Fruit fly (Drosophila melanogaster): ENCODE measurements around the gene tkv.
A peak's percentile ranks its signal among the peaks of the same experiment; 100 is the strongest.

tkv gene

dm6 chr2L:5266092-5266491 lies 5.1 kb downstream of the tkv start, which contains the start of gene Cyp4ac2:
TSS of gene Cyp4ac2 (plus strand) at chr2L:5266392.
- TF ChIP-seq usp (GFP tag; optimal IDR thresholded peaks at IDR 0.05) (no peak), CG8478 (optimal IDR thresholded peaks at IDR 0.05) (no peak), Dll (optimal IDR thresholded peaks at IDR 0.05) (no peak), pan (optimal IDR thresholded peaks at IDR 0.05) (no peak), psq (optimal IDR thresholded peaks at IDR 0.05) (no peak), EcR (GFP tag; optimal IDR thresholded peaks at IDR 0.05) (no peak)

DNA sequence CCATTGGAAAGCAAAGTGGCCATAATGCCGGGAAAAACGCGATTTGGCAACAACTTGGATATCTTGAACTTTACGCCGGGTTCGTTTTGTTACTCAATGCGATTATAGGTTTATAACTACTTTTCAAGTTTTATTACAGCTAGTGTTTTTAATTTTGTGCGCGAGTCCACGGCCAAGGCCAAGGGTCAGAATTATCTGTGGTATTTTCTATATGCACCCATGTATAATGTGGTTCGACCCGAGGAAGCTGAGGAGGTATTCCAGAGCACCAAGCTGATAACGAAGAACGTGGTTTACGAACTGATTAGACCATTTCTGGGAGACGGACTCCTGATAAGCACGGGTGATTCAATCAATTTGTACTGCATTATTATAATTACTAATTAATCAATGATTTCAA lies 7.0 kb downstream of the tkv start:
- no peak for TF ChIP-seq usp (GFP tag; optimal IDR thresholded peaks at IDR 0.05)
- no peak for TF ChIP-seq pan (optimal IDR thresholded peaks at IDR 0.05)
- no peak for TF ChIP-seq EcR (GFP tag; optimal IDR thresholded peaks at IDR 0.05)
- TF ChIP-seq psq (optimal IDR thresholded peaks at IDR 0.05) = no peak

DNA sequence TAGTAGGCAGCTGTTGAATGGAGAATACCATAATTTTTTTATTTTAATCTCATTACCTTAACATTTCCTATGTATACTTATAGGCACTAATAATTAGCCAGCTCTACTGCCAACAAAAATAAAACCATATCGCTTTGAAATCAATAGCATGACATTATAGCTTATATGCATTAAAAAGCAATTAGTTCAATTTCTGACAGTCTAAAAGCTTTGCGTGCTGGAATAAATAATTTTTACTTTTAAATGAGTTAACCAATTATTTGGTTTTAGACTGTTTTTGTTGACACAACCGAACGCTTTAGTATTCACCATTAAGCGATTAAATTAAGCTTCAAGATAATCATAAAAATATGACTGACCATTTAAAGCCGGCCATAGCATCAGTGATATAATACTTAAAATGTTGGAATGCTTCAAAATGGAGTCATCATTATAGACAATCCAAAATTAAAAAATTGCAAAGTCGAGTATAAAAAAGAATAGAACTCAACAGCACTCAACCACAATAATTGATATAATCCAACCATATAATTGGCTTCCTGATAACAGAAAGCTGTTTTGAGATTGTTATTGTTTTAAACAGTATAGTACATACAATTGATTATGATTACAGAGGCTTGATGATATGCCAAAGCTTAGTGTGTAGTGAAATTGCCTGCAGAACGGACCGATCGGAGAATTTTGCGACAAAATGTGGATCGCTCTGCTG lies 7.7 kb downstream of the tkv start, which contains the start of gene Cyp4ac1:
Gene Cyp4ac1, plus strand, starts transcription at position 659 of the 709 bp plus-strand sequence.
- TF ChIP-seq psq (optimal IDR thresholded peaks at IDR 0.05) = no peak
- no peak for TF ChIP-seq CG8478 (optimal IDR thresholded peaks at IDR 0.05)
- TF ChIP-seq pan (optimal IDR thresholded peaks at IDR 0.05) = no peak

- no peak for TF ChIP-seq CG8478 (optimal IDR thresholded peaks at IDR 0.05)
- TF ChIP-seq pan (optimal IDR thresholded peaks at IDR 0.05) = no peak
- TF ChIP-seq psq (optimal IDR thresholded peaks at IDR 0.05) = no peak
- TF ChIP-seq Dll (optimal IDR thresholded peaks at IDR 0.05) = no peak
- no peak for TF ChIP-seq EcR (GFP tag; optimal IDR thresholded peaks at IDR 0.05)
- no peak for TF ChIP-seq usp (GFP tag; optimal IDR thresholded peaks at IDR 0.05)
Observed at dm6 chr2L:5261223-5261984, 9.8 kb downstream of the tkv start.

DNA sequence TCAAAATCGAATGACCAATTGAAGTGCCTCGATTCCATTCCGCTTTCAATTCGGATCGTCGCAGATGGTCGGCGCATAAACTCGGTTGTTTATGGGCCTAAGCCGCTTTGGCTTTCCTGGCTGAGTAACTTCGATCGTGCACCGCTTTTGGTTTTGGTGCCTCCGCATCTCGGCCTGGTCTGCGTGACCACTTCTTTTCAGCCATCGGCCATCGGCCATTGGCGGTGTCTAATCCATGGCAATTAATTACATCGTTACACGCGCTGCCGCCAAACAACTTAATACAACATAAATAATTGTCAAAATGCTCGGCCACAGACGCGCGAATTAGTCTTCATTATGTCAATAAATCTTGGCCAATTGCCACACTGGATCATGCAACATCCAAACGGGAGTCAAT lies 10.9 kb downstream of the tkv start:
- no peak for TF ChIP-seq CG8478 (optimal IDR thresholded peaks at IDR 0.05)
- no peak for TF ChIP-seq Dll (optimal IDR thresholded peaks at IDR 0.05)
- TF ChIP-seq EcR (GFP tag; optimal IDR thresholded peaks at IDR 0.05) = no peak
- no peak for TF ChIP-seq usp (GFP tag; optimal IDR thresholded peaks at IDR 0.05)
- no peak for TF ChIP-seq psq (optimal IDR thresholded peaks at IDR 0.05)
- TF ChIP-seq pan (optimal IDR thresholded peaks at IDR 0.05) = no peak

DNA sequence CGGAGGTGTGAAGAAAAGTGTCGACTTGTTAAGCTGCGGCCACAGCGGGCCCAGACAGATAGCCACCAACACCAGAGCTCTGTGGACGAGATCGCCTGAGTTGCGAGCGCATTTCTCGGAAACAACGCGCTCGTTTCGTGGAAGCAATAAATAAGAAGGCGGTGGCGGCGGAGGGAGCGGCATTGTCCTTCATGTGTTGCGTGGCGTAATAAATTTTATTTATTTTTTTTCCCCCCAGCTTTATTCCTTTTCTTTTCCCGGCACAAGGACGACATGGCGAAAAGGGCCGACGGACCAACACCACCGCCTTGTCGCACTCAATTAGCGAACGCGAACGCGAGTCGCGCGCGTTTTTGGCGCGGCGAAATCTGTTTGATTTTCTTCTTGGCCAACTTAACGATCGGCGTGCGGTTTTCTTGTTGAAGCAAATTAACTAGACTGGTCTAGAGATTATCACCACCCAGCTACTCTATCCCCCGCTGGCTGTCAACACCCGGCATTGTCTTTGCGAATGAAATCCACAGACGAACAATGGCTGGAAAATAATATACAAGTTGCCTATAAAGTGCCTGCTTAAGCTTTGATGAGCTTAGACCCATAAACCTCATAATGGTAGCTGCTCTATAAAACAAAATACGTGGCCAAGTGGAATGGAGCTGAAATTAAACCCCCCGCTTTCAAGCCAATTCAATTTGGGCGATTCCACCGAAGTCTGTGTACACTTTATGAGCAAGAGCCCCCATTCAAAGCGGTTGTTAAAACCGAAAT lies 11.9 kb downstream of the tkv start:
- TF ChIP-seq EcR (GFP tag; optimal IDR thresholded peaks at IDR 0.05) = no peak
- TF ChIP-seq Dll (optimal IDR thresholded peaks at IDR 0.05) = no peak
- TF ChIP-seq usp (GFP tag; optimal IDR thresholded peaks at IDR 0.05) = no peak
- no peak for TF ChIP-seq pan (optimal IDR thresholded peaks at IDR 0.05)
- TF ChIP-seq psq (optimal IDR thresholded peaks at IDR 0.05) = no peak
- TF ChIP-seq CG8478 (optimal IDR thresholded peaks at IDR 0.05) = no peak

- TF ChIP-seq CG8478 (optimal IDR thresholded peaks at IDR 0.05) (no peak), pan (optimal IDR thresholded peaks at IDR 0.05) (no peak), EcR (GFP tag; optimal IDR thresholded peaks at IDR 0.05) (no peak), psq (optimal IDR thresholded peaks at IDR 0.05) (no peak), usp (GFP tag; optimal IDR thresholded peaks at IDR 0.05) (no peak), Dll (optimal IDR thresholded peaks at IDR 0.05) (no peak)
Observed at dm6 chr2L:5256036-5256846, 14.9 kb downstream of the tkv start.

DNA sequence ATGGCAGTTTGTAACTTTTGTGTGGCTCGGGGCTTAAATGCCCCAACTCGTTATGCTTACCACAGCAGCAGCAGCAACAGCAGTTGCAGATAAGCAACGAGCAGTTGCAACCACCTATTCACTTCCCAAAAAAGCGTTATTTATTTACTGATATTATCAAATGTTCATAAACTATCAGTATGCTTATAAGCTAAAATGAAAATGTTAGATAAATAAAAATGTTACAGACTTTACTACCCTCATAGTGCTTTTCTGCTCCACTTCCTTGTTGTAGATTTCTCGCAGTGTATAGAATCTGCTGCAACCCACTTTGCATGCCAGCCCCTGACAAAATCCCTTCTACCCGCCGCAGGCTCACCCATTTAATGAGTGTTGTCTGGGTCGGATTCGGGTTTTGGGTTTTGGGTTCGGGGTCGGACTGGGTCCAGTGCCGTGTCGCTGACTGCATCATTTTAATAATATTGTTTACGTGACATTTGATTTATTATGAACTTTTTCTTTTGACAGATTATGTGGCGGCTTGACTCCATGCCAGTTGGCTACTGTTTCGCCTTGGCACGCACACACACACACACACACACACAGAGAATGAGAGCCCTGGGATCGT lies 17.0 kb downstream of the tkv start:
- TF ChIP-seq Dll (optimal IDR thresholded peaks at IDR 0.05) (peak; percentile 58), CG8478 (optimal IDR thresholded peaks at IDR 0.05) (no peak)

DNA sequence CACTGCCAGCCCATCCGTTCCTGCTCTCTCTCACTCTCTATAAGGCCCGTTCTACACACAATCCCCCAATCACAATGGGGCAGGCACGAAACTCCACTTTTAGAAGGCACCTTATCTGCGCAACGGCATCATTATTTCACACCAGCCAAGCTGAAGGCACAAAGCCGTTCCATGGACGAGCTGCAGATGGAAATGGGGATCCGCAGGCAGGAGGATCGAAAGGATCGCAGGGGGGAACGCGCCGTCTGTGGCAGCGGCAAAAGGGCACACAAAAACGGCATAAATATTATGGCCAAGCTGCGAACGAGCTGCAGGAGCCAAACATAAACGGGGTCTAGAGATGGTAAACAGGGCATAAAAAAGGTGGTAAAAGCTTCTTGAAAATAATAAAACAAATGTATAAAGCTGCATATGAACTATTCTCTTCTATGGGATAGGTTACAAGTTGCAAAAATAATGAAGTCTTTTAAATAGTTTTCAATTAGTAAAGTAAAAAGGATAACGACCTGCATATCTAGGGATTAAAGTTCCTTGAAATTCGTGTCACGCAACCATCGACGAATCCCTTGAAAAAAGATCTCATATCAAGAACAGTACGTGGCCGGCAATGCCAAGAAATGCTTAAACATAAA lies 18.7 kb downstream of the tkv start:
- TF ChIP-seq CG8478 (optimal IDR thresholded peaks at IDR 0.05) = no peak
- TF ChIP-seq pan (optimal IDR thresholded peaks at IDR 0.05) = no peak
- peak; percentile 72 for TF ChIP-seq Dll (optimal IDR thresholded peaks at IDR 0.05)

dm6 chr2L:5251725-5252124 lies 19.5 kb downstream of the tkv start:
- TF ChIP-seq usp (GFP tag; optimal IDR thresholded peaks at IDR 0.05) (no peak), EcR (GFP tag; optimal IDR thresholded peaks at IDR 0.05) (no peak), CG8478 (optimal IDR thresholded peaks at IDR 0.05) (no peak), Dll (optimal IDR thresholded peaks at IDR 0.05) (no peak), pan (optimal IDR thresholded peaks at IDR 0.05) (no peak), psq (optimal IDR thresholded peaks at IDR 0.05) (no peak)

DNA sequence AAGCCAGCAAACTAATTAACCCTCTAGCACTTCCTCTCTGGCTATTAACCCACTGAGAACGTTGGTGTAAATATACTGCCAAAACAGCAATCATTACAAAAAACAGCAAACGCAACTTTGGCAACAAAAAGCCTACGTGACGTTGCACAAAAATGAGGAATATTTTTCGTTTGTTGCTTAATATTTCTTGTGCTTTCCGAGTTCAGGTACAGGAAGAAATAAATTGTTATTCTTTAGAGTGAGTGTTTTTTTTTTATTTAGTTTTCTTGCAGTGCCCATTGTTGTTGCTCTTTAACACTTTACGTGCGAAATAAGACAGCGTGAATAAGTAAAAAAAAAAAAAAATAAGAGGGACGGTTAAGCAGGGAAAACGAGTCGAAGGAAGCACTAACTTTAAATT lies 20.0 kb downstream of the tkv start:
- TF ChIP-seq CG8478 (optimal IDR thresholded peaks at IDR 0.05) (no peak), pan (optimal IDR thresholded peaks at IDR 0.05) (no peak), Dll (optimal IDR thresholded peaks at IDR 0.05) (no peak), psq (optimal IDR thresholded peaks at IDR 0.05) (no peak), EcR (GFP tag; optimal IDR thresholded peaks at IDR 0.05) (no peak), usp (GFP tag; optimal IDR thresholded peaks at IDR 0.05) (no peak)
